Fruit fly (Drosophila melanogaster) whole organism, wandering third instar larva: ENCODE results near the gene CG33927.

Experiments used
- Dfd ChIP-seq: fragments of >200 bp; optimal IDR thresholded peaks from 2 replicates; lab custom pipeline; 2017; ENCODE audit warnings: missing biosample characterization, missing genetic modification characterization
- Hr78 ChIP-seq: fragments of >200 bp; optimal IDR thresholded peaks from 2 replicates; lab custom pipeline; 2017; ENCODE audit warnings: missing biosample characterization, missing genetic modification characterization
- N ChIP-seq: fragments of >200 bp; optimal IDR thresholded peaks from 2 replicates; lab custom pipeline; 2018; ENCODE audit warnings: missing biosample characterization, missing external identifiers, missing genetic modification characterization
- brk ChIP-seq: fragments of 200-800 bp; sonication (Bioruptor generic); optimal IDR thresholded peaks from 2 replicates; lab custom pipeline; 2016; ENCODE audit warnings: missing biosample characterization, mild to moderate bottlenecking, missing genetic modification characterization
- dsf ChIP-seq: sonication (Bioruptor generic); optimal IDR thresholded peaks from 2 replicates; lab custom pipeline; 2016; ENCODE audit warnings: missing biosample characterization, missing genetic modification characterization, borderline replicate concordance
- ey ChIP-seq: fragments of 200-800 bp; sonication (Bioruptor generic); optimal IDR thresholded peaks from 2 replicates; lab custom pipeline; 2016; ENCODE audit warnings: missing biosample characterization, missing genetic modification characterization
- foxo ChIP-seq, 2 experiments: fragments of 200-800 bp; sonication (Bioruptor generic); optimal IDR thresholded peaks; 2 replicates in 1 of 2; 3 replicates in 1 of 2; lab custom pipeline; 2016 to 2017; ENCODE audit warnings: missing biosample characterization in 2 of 2, missing genetic modification characterization in 2 of 2
- h ChIP-seq: fragments of 200-800 bp; sonication (Bioruptor generic); optimal IDR thresholded peaks from 3 replicates; lab custom pipeline; 2016; ENCODE audit warnings: missing biosample characterization, mild to moderate bottlenecking, missing genetic modification characterization
- psq ChIP-seq: fragments of 200-800 bp; sonication (Bioruptor generic); optimal IDR thresholded peaks from 3 replicates; lab custom pipeline; 2017; ENCODE audit warnings: missing biosample characterization, mild to moderate bottlenecking, missing genetic modification characterization, moderate library complexity
- usp ChIP-seq: fragments of >200 bp; optimal IDR thresholded peaks from 2 replicates; lab custom pipeline; 2017; ENCODE audit warnings: missing biosample characterization, missing genetic modification characterization

- no peak for TF ChIP-seq usp
- TF ChIP-seq ey (GFP tag; lab: Kevin White, UChicago) = no peak
- no peak for TF ChIP-seq psq (GFP tag; lab: Kevin White, UChicago)
- TF ChIP-seq h (GFP tag; lab: Kevin White, UChicago) = no peak
- TF ChIP-seq Hr78 = no peak
- no peak for TF ChIP-seq brk (GFP tag; lab: Kevin White, UChicago)
- TF ChIP-seq foxo (GFP tag; optimal IDR thresholded peaks at IDR 0.05; lab: Kevin White, UChicago) = no peak
- no peak for TF ChIP-seq N
- TF ChIP-seq Dfd (GFP tag; lab: Kevin White, UChicago) = no peak
- TF ChIP-seq dsf = no peak
These were observed 34.9 kb upstream of the CG33927 start for dm6 chr3R:4725349-4725748.
